Fruit fly (Drosophila melanogaster) S2 (cell line): ENCODE results near the gene CG16964.

Experiments used
- CG8478 ChIP-seq: fragments of >200 bp; optimal IDR thresholded peaks from 2 replicates; lab custom pipeline; 2018
- CTCF ChIP-seq, 2 experiments: fragments of >200 bp; optimal IDR thresholded peaks; 2 replicates each; lab custom pipeline; 2018

- TF ChIP-seq CG8478 (lab: Kevin White, UChicago) (no peak), CTCF (optimal IDR thresholded peaks at IDR 0.05; lab: Kevin White, UChicago) (no peak)
Measured at dm6 chr2L:11965610-11966594, 18.2 kb downstream of the CG16964 start.
